Worm (Caenorhabditis elegans): ENCODE measurements around the gene nhr-123.
A peak's percentile ranks its signal among the peaks of the same experiment; 100 is the strongest.

Gene nhr-123

DNA sequence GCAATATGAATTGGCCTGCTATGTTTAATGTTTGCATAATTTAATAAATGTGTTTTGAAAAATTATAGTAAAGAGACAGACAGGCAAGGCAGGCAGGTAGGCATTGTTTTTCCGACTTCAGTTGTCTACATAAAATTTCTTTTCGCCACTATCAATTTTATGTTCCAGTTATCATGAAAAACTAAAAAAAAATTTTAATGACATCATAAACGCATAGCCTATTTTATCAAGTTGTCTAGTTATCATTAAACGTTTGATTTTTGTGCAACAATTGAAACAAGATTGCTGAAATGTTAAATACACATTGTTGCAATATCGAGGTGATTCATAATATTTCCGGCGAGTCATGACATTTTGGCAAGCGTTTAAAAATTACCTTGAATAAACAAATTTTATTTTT, 36.2 kb upstream of the nhr-123 start:
- TF ChIP-seq nhr-80 (tag; optimal IDR thresholded peaks at IDR 0.05) (peak; percentile 24), madf-8 (GFP tag; conservative IDR thresholded peaks at IDR 0.05) (no peak), unc-62 (GFP tag; optimal IDR thresholded peaks at IDR 0.05) (peak; percentile 46)

DNA sequence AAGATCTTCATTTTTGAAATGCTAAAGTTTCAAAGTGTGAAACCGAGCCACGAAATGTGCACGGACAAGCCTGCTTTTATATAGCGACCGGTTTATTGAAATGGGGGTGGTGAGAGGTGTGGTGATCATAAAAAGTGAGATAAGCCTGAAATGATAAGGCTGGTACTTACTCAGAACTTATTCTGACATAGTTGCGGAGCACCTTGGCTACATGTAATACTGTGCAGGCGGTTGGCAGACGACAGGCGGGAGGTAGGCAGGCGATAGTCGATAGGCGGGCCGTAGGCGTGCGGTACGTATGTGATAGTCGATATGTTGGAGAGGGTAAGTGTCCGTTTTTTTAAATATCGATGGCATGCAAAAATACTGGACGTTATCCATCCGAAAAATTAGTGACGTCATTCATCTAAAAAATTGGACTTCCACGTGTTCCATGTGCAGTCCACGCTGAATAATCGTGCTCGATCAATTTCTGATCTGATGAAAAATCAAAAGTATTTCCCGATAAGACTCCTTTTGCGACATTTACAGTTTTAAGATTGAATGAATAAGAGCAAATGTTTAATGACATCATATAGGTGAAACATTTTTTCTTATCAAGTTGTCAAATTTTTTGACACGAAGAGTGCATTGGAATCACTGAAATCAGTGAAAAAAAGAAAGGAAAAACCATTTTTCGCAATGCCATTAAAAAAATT, 33.4 kb upstream of the nhr-123 start, which contains the start of gene irg-8:
Gene irg-8 (minus strand): TSS at position 51 of the 698 bp plus-strand sequence.
- TF ChIP-seq aptf-2 (GFP tag; conservative IDR thresholded peaks at IDR 0.05), result no peak
- no peak for TF ChIP-seq Y67H2A.10 (GFP tag; conservative IDR thresholded peaks at IDR 0.05)
- TF ChIP-seq atf-7 (tag; optimal IDR thresholded peaks at IDR 0.05), result peak; percentile 79
- TF ChIP-seq snpc-4 (GFP tag; optimal IDR thresholded peaks at IDR 0.05), result no peak
- no peak for TF ChIP-seq snpc-4 (tag; optimal IDR thresholded peaks at IDR 0.05)
- peak; percentile 70 for TF ChIP-seq unc-62 (GFP tag; optimal IDR thresholded peaks at IDR 0.05)
- TF ChIP-seq nhr-80 (tag; optimal IDR thresholded peaks at IDR 0.05), result peak; percentile 35
- peak in 1 of 2 experiments; percentile 45 for TF ChIP-seq let-607 (tag; optimal IDR thresholded peaks at IDR 0.05)
- TF ChIP-seq Y53G8AR.9 (GFP tag; conservative IDR thresholded peaks at IDR 0.05), result no peak

DNA sequence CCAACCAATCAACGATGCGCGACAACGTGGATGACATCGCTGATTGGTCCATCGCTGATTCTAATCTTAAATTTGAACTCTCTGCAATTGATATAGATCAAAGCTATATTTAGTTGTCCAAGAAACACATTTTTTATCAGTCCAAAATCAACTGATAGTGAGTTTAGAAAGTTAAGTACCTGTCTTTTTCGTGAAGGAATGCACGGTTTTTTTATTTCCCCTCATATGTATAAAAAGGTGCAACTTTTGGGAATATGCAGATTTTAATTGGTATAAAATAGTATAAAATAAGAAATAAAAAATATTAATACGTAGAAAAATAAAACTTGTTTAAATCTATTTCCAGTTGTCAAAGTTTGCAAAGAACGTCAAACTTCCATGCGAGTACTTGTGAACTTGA, 32.8 kb upstream of the nhr-123 start, which contains the start of gene Y39D8A.1:
Gene Y39D8A.1 (plus strand): TSS at position 301 of the 400 bp plus-strand sequence.
- TF ChIP-seq xnd-1 (tag; optimal IDR thresholded peaks at IDR 0.05) (no peak), die-1 (tag; optimal IDR thresholded peaks at IDR 0.05) (no peak), hrde-1 (tag; optimal IDR thresholded peaks at IDR 0.05; ENCODE audit: borderline replicate concordance) (no peak), ceh-40 (GFP tag; IDR thresholded peaks at IDR 0.05) (no peak), hlh-12 (tag; optimal IDR thresholded peaks at IDR 0.05) (no peak), B0336.3 (GFP tag; IDR thresholded peaks at IDR 0.05) (no peak), egl-18 (GFP tag; IDR thresholded peaks at IDR 0.05) (no peak)

DNA sequence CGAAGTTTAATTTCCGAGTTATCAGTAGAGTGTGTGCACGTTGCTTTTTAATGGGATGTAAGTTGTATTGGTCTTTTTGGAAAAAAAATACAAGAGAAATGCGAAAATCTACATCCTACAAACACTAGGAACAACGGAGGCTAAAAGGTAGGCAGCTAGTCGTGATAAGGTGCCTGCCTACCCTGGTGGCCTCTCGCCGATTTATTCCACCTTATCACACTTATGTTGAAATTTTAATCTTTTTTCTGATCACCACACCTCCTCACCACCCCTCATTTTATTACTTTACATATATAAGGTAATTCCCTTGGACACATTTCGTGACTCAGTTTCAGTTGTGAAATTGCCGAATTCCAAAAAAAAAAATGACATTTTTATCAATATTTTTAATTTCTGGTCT, 29.1 kb upstream of the nhr-123 start, which contains the start of gene dod-20:
Gene dod-20 (plus strand): TSS at position 301 of the 400 bp plus-strand sequence.
- no peak for TF ChIP-seq chd-7 (tag; optimal IDR thresholded peaks at IDR 0.05)
- TF ChIP-seq ekl-4 (GFP tag; IDR thresholded peaks at IDR 0.05), result no peak
- TF ChIP-seq cebp-1 (GFP tag; IDR thresholded peaks at IDR 0.05), result 0 out of 2 replicates have a peak, but pooled peaks have one; percentile 22
- no peak for TF ChIP-seq cebp-1 (tag; optimal IDR thresholded peaks at IDR 0.05)
- TF ChIP-seq ztf-22 (GFP tag; optimal IDR thresholded peaks at IDR 0.05), result no peak
- TF ChIP-seq hmg-20 (GFP tag; IDR thresholded peaks at IDR 0.05), result no peak
- peak; percentile 34 for TF ChIP-seq nhr-80 (tag; optimal IDR thresholded peaks at IDR 0.05)
- TF ChIP-seq nhr-179 (tag; optimal IDR thresholded peaks at IDR 0.05), result no peak
- TF ChIP-seq hrde-1 (tag; optimal IDR thresholded peaks at IDR 0.05; ENCODE audit: borderline replicate concordance), result no peak

DNA sequence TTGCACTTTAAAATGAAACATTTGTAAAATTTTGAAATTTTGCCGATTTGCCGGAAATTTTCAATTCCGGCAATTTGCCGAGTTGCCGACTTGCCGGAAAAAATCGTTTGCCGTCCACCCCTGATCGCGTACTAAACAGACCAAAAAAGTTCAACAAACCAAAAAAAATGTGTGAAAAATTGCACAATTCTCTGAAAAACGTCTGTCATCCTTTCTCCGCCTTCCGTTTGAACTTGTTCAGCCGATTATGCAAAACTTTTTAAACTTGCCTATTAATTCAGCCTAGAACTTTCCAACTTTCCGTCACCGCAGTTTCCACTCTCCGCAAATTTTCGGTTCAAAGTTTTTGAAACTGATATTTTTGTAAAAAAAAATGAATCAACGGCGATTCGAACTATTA, 27.1 kb upstream of the nhr-123 start, which contains the start of gene B0554.5:
Gene B0554.5 (plus strand): TSS at position 301 of the 400 bp plus-strand sequence.
- TF ChIP-seq cebp-1 (GFP tag; IDR thresholded peaks at IDR 0.05) (no peak), cebp-1 (tag; optimal IDR thresholded peaks at IDR 0.05) (no peak), snpc-1.3 (tag; optimal IDR thresholded peaks at IDR 0.05; ENCODE audit: insufficient read depth) (no peak)

DNA sequence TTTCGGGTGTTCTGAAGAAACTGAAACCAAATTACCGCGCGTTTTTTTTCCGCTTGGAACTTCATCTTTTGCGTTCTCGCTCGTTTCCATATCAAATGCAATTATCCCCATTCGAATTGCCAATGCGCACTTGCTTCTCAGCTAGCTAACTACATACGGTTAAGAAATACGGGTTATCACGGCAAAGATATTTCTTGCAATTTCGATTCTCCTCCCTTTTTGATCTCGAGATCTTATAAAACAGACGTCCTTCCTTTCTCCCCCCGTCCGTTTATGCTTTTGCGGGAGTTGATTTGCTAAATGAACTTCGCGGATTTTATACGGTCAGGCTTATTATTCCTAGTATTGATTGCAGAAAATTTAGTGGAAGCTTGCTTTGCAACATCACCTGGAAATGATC, 22.4 kb upstream of the nhr-123 start, which contains the start of gene B0554.4:
Gene B0554.4 (plus strand): TSS at position 301 of the 400 bp plus-strand sequence.
- TF ChIP-seq lir-1 (GFP tag; conservative IDR thresholded peaks at IDR 0.05) (no peak), nhr-80 (tag; optimal IDR thresholded peaks at IDR 0.05) (no peak), mes-4 (tag; optimal IDR thresholded peaks at IDR 0.05) (no peak), F22D6.2 (tag; optimal IDR thresholded peaks at IDR 0.05) (no peak), tbp1 (GFP tag; optimal IDR thresholded peaks at IDR 0.05) (no peak), mel-28 (tag; optimal IDR thresholded peaks at IDR 0.05; ENCODE audit: borderline replicate concordance) (no peak), bed-2 (GFP tag; IDR thresholded peaks at IDR 0.05) (no peak), snpc-1.1 (tag; optimal IDR thresholded peaks at IDR 0.05; ENCODE audit: insufficient read depth) (no peak), tbx-9 (tag; optimal IDR thresholded peaks at IDR 0.05; ENCODE audit: borderline replicate concordance) (no peak), zim-3 (tag; optimal IDR thresholded peaks at IDR 0.05) (no peak), ceh-100 (GFP tag; IDR thresholded peaks at IDR 0.05) (no peak), B0019.2 (GFP tag; conservative IDR thresholded peaks at IDR 0.05) (no peak), hlh-26 (GFP tag; conservative IDR thresholded peaks at IDR 0.05) (no peak)

Measured in whole organism, young adult.